Fruit fly (Drosophila melanogaster): ENCODE results near the gene CG33270.

The CG33270 gene

DNA sequence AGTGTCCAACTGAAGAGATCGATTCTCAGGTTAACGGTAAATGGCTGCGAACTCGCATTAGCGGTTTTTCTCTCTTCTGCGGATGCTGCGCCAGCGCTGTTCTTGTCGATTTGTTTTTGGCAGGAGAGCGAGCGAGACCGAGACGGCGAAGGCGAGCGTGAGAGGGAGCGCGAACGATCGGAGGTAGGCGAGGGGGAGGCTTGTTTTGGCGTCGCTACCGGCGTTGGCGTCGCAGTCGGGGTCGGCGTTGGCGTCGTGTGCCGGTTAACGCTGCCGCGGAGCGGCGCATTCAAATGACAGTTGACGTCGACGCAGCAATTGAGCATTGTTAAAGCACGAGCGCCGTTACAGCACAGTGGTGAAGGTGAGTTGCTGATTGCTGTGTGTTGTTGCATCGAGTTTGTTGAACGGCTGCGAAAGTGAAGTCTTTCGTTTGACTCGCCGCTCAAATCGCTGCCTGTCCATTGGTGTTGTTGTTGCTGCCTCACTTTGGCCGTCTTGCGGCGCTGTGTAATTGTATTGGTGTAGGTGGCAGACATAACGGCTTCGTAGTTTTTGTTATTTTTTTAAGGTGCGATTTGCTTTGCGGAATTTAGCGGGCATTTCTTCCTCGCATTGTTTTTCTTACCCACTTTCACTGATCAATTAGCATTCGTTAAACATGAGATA, 8.5 kb upstream of the CG33270 start:
- TF ChIP-seq CG8765 (GFP tag; IDR thresholded peaks at IDR 0.05) (peak; percentile 34; the same call in 1 of the 2 replicates), Side (GFP tag; optimal IDR thresholded peaks at IDR 0.05) (no peak), stwl (tag; optimal IDR thresholded peaks at IDR 0.05) (peak; percentile 25), gce (GFP tag; IDR thresholded peaks at IDR 0.05) (peak; percentile 36; the same call in 1 of the 3 replicates), onecut (GFP tag; IDR thresholded peaks at IDR 0.05) (no peak), CG1647 (GFP tag; optimal IDR thresholded peaks at IDR 0.05) (no peak), CG10462 (GFP tag; optimal IDR thresholded peaks at IDR 0.05) (peak; percentile 56), CG11247 (GFP tag; IDR thresholded peaks at IDR 0.05) (no peak), B-H2 (GFP tag; optimal IDR thresholded peaks at IDR 0.05) (no peak), chinmo (GFP tag; IDR thresholded peaks at IDR 0.05; ENCODE audit: partially characterized antibody) (peak; percentile 92), CG4360 (GFP tag; IDR thresholded peaks at IDR 0.05) (peak; percentile 88), cg (GFP tag; optimal IDR thresholded peaks at IDR 0.05) (peak; percentile 18), CG34422 (GFP tag; IDR thresholded peaks at IDR 0.05) (peak; percentile 76; the same call in 1 of the 3 replicates), pb (GFP tag; optimal IDR thresholded peaks at IDR 0.05) (no peak), Dll (GFP tag; IDR thresholded peaks at IDR 0.05; ENCODE audit: partially characterized antibody) (peak; percentile 52; the same call in 3 of the 4 replicates), CG3163 (GFP tag; optimal IDR thresholded peaks at IDR 0.05) (peak; percentile 88), CG34224 (GFP tag; IDR thresholded peaks at IDR 0.05; ENCODE audit: partially characterized antibody) (0 out of 3 replicates have a peak, but pooled peaks have one; percentile 20), Hr39 (optimal IDR thresholded peaks at IDR 0.05) (no peak), chn (GFP tag; optimal IDR thresholded peaks at IDR 0.05) (peak; percentile 14), CG12219 (GFP tag; optimal IDR thresholded peaks at IDR 0.05) (no peak), sna (GFP tag; IDR thresholded peaks at IDR 0.05; ENCODE audit: partially characterized antibody) (0 out of 2 replicates have a peak, but pooled peaks have one; percentile 39), CG11456 (GFP tag; IDR thresholded peaks at IDR 0.05) (0 out of 3 replicates have a peak, but pooled peaks have one; percentile 56), Hr78 (GFP tag; optimal IDR thresholded peaks at IDR 0.05) (peak in 1 of 2 experiments; percentile 92), bbx (GFP tag; IDR thresholded peaks at IDR 0.05; ENCODE audit: partially characterized antibody) (peak; percentile 30; the same call in 1 of the 2 replicates), Adf1 (GFP tag; IDR thresholded peaks at IDR 0.05) (peak; percentile 99), jumu (GFP tag; optimal IDR thresholded peaks at IDR 0.05) (no peak), CG31224 (GFP tag; IDR thresholded peaks at IDR 0.05) (no peak), HHEX (GFP tag; optimal IDR thresholded peaks at IDR 0.05) (no peak), ewg (GFP tag; optimal IDR thresholded peaks at IDR 0.05) (no peak), odd (GFP tag; optimal IDR thresholded peaks at IDR 0.05) (peak; percentile 15), CG2202 (tag; optimal IDR thresholded peaks at IDR 0.05) (no peak), H15 (GFP tag; IDR thresholded peaks at IDR 0.05) (no peak), CG6791 (GFP tag; IDR thresholded peaks at IDR 0.05; ENCODE audit: partially characterized antibody) (peak; percentile 63; the same call in 1 of the 3 replicates), CG15479 (GFP tag; optimal IDR thresholded peaks at IDR 0.05) (peak; percentile 86), CG6175 (GFP tag; IDR thresholded peaks at IDR 0.05) (0 out of 3 replicates have a peak, but pooled peaks have one; percentile 34), Bteb2 (GFP tag; optimal IDR thresholded peaks at IDR 0.05) (no peak), Stat92E (GFP tag; optimal IDR thresholded peaks at IDR 0.05) (peak in 1 of 3 experiments; percentile 43), Med (GFP tag) (peak; percentile 78), CG8478 (optimal IDR thresholded peaks at IDR 0.05) (peak; percentile 75), Doc3 (GFP tag; IDR thresholded peaks at IDR 0.05; ENCODE audit: partially characterized antibody) (0 out of 3 replicates have a peak, but pooled peaks have one; percentile 45), CG13287 (GFP tag; IDR thresholded peaks at IDR 0.05; ENCODE audit: partially characterized antibody) (peak; percentile 44; the same call in 1 of the 2 replicates), so (GFP tag; IDR thresholded peaks at IDR 0.05) (0 out of 3 replicates have a peak, but pooled peaks have one; percentile 7), CG17361 (GFP tag; IDR thresholded peaks at IDR 0.05) (no peak), Spps (tag; optimal IDR thresholded peaks at IDR 0.05) (no peak), Deaf1 (tag; optimal IDR thresholded peaks at IDR 0.05) (peak; percentile 44), Rx (GFP tag; IDR thresholded peaks at IDR 0.05) (no peak), CG3847 (GFP tag; IDR thresholded peaks at IDR 0.05) (0 out of 2 replicates have a peak, but pooled peaks have one; percentile 9), Aef1 (GFP tag; IDR thresholded peaks at IDR 0.05) (peak; percentile 16; the same call in 1 of the 3 replicates)

All from whole organism, embryonic.